Worm (Caenorhabditis elegans) whole organism, L2 larva: Measurements from ENCODE around the gene C36E6.2.

Experiments
- C34F6.9 ChIP-seq: fragments of 150-350 bp; optimal IDR thresholded peaks from 2 replicates; lab custom pipeline; 2014; ENCODE audit warnings: missing biosample characterization, missing genetic modification characterization
- F13H6.1 ChIP-seq: sonication (generic microtip); optimal IDR thresholded peaks from 2 replicates; lab custom pipeline; 2016; ENCODE audit warnings: missing genetic modification characterization, missing compliant biosample characterization
- R02D3.7 ChIP-seq: fragments of 150-350 bp; optimal IDR thresholded peaks from 2 replicates; lab custom pipeline; 2014; ENCODE audit warnings: missing biosample characterization, missing genetic modification characterization
- Y55F3AM.14 ChIP-seq: fragments of 200-800 bp; sonication (Bioruptor generic); optimal IDR thresholded peaks from 2 replicates; lab custom pipeline; 2018; ENCODE audit warnings: mild to moderate bottlenecking, missing genetic modification characterization, missing compliant biosample characterization
- ZK546.5 ChIP-seq: sonication (generic microtip); optimal IDR thresholded peaks from 2 replicates; lab custom pipeline; 2017; ENCODE audit warnings: missing biosample characterization, missing genetic modification characterization
- alr-1 ChIP-seq: fragments of 150-350 bp; optimal IDR thresholded peaks from 2 replicates; lab custom pipeline; 2014; ENCODE audit warnings: missing biosample characterization, missing genetic modification characterization
- ama-1 ChIP-seq: fragments of 150-350 bp; optimal IDR thresholded peaks from 2 replicates; lab custom pipeline; 2018; ENCODE audit warnings: inconsistent platforms
- blmp-1 ChIP-seq: sonication (generic microtip); optimal IDR thresholded peaks from 2 replicates; lab custom pipeline; 2017; ENCODE audit warnings: missing genetic modification characterization, mild to moderate bottlenecking, missing compliant biosample characterization, antibody characterized with exemption, moderate library complexity; ENCODE audit not compliant: insufficient read depth
- ceh-16 ChIP-seq: fragments of 150-350 bp; optimal IDR thresholded peaks from 2 replicates; lab custom pipeline; 2014; ENCODE audit warnings: missing biosample characterization, missing genetic modification characterization
- crh-2 ChIP-seq: sonication (generic microtip); optimal IDR thresholded peaks from 2 replicates; lab custom pipeline; 2017; ENCODE audit warnings: missing biosample characterization, missing genetic modification characterization
- dmd-4 ChIP-seq: sonication (generic microtip); optimal IDR thresholded peaks from 2 replicates; lab custom pipeline; 2017; ENCODE audit warnings: missing biosample characterization, missing genetic modification characterization
- egl-27 ChIP-seq: sonication (generic microtip); optimal IDR thresholded peaks from 3 replicates; lab custom pipeline; 2017; ENCODE audit warnings: missing biosample characterization, missing genetic modification reagents, missing genetic modification characterization
- elt-3 ChIP-seq: sonication (generic microtip); optimal IDR thresholded peaks from 2 replicates; lab custom pipeline; 2017; ENCODE audit warnings: missing biosample characterization, missing genetic modification characterization
- fos-1 ChIP-seq: fragments of 150-350 bp; optimal IDR thresholded peaks from 2 replicates; lab custom pipeline; 2014; ENCODE audit warnings: missing biosample characterization, missing genetic modification characterization
- gmeb-1 ChIP-seq: fragments of 150-350 bp; optimal IDR thresholded peaks from 2 replicates; lab custom pipeline; 2014; ENCODE audit warnings: missing biosample characterization, missing genetic modification characterization
- lin-11 ChIP-seq: fragments of 150-350 bp; sonication (generic microtip); optimal IDR thresholded peaks from 2 replicates; lab custom pipeline; 2014; ENCODE audit warnings: missing biosample characterization, missing genetic modification characterization, inconsistent platforms, mixed read lengths
- lsy-2 ChIP-seq, 2 experiments: fragments of 150-350 bp in 1 of 2; sonication (generic microtip) in 1 of 2; optimal IDR thresholded peaks; 2 replicates each; lab custom pipeline; 2014 to 2017; ENCODE audit warnings: missing biosample characterization in 2 of 2, missing genetic modification characterization in 2 of 2
- mbf-1 ChIP-seq: sonication (generic microtip); optimal IDR thresholded peaks from 2 replicates; lab custom pipeline; 2017; ENCODE audit warnings: missing biosample characterization, missing genetic modification characterization
- mdl-1 ChIP-seq, 2 experiments: fragments of 150-350 bp in 1 of 2; sonication (generic microtip) in 1 of 2; optimal IDR thresholded peaks; 2 replicates each; lab custom pipeline; 2017; ENCODE audit warnings: missing biosample characterization in 2 of 2, missing genetic modification characterization in 2 of 2
- nhr-11 ChIP-seq: fragments of 150-350 bp; optimal IDR thresholded peaks from 2 replicates; lab custom pipeline; 2014; ENCODE audit warnings: missing biosample characterization, missing genetic modification characterization
- nhr-129 ChIP-seq: fragments of 150-350 bp; optimal IDR thresholded peaks from 2 replicates; lab custom pipeline; 2014; ENCODE audit warnings: missing biosample characterization, missing genetic modification characterization
- nhr-21 ChIP-seq: fragments of 150-350 bp; optimal IDR thresholded peaks from 2 replicates; lab custom pipeline; 2014; ENCODE audit warnings: missing biosample characterization, missing genetic modification characterization
- nhr-25 ChIP-seq: fragments of 150-350 bp; sonication (generic microtip); optimal IDR thresholded peaks from 3 replicates; lab custom pipeline; 2014; ENCODE audit warnings: missing biosample characterization, missing genetic modification characterization
- nhr-6 ChIP-seq: fragments of 150-350 bp; optimal IDR thresholded peaks from 2 replicates; lab custom pipeline; 2014; ENCODE audit warnings: missing biosample characterization, missing genetic modification characterization
- peb-1 ChIP-seq: fragments of 150-350 bp; optimal IDR thresholded peaks from 2 replicates; lab custom pipeline; 2014; ENCODE audit warnings: missing biosample characterization, missing genetic modification characterization
- sem-4 ChIP-seq: fragments of 150-350 bp; optimal IDR thresholded peaks from 2 replicates; lab custom pipeline; 2014; ENCODE audit warnings: missing biosample characterization, missing genetic modification reagents, missing genetic modification characterization
- skn-1 ChIP-seq: sonication (generic microtip); optimal IDR thresholded peaks from 2 replicates; lab custom pipeline; 2017; ENCODE audit warnings: missing biosample characterization, missing genetic modification characterization
- sma-3 ChIP-seq: sonication (generic microtip); optimal IDR thresholded peaks from 2 replicates; lab custom pipeline; 2016; ENCODE audit warnings: missing genetic modification reagents, missing genetic modification characterization, missing compliant biosample characterization
- sma-9 ChIP-seq, 2 experiments: fragments of 150-350 bp in 1 of 2; sonication (generic microtip) in 1 of 2; optimal IDR thresholded peaks; 2 replicates each; lab custom pipeline; 2014 to 2016; ENCODE audit warnings: missing genetic modification characterization in 2 of 2, mild to moderate bottlenecking in 1 of 2, missing biosample characterization in 1 of 2, missing compliant biosample characterization in 1 of 2, missing genetic modification reagents in 1 of 2, moderate library complexity in 1 of 2
- snpc-4 ChIP-seq: fragments of 150-350 bp; optimal IDR thresholded peaks from 2 replicates; lab custom pipeline; 2014; ENCODE audit warnings: missing biosample characterization, missing genetic modification characterization
- unc-39 ChIP-seq: fragments of 150-350 bp; optimal IDR thresholded peaks from 2 replicates; lab custom pipeline; 2014; ENCODE audit warnings: missing biosample characterization, missing genetic modification characterization
- unc-55 ChIP-seq: fragments of 150-350 bp; sonication (generic microtip); optimal IDR thresholded peaks from 3 replicates; lab custom pipeline; 2014; ENCODE audit warnings: missing biosample characterization, missing genetic modification reagents, missing genetic modification characterization
- unc-62 ChIP-seq: fragments of 150-350 bp; optimal IDR thresholded peaks from 2 replicates; lab custom pipeline; 2014; ENCODE audit warnings: missing biosample characterization, missing genetic modification reagents, missing genetic modification characterization
- zag-1 ChIP-seq: fragments of 150-350 bp; optimal IDR thresholded peaks from 2 replicates; lab custom pipeline; 2014; ENCODE audit warnings: missing biosample characterization, missing genetic modification characterization
- ztf-1 ChIP-seq: fragments of 200-800 bp; sonication (Bioruptor generic); conservative IDR thresholded peaks from 2 replicates; pipeline ENCODE4 v1.3.6; 2022; ENCODE audit warnings: missing genetic modification characterization, missing compliant biosample characterization
- ztf-4 ChIP-seq: fragments of 150-350 bp; optimal IDR thresholded peaks from 2 replicates; lab custom pipeline; 2014; ENCODE audit warnings: missing biosample characterization, missing genetic modification characterization

C36E6.2 gene

DNA sequence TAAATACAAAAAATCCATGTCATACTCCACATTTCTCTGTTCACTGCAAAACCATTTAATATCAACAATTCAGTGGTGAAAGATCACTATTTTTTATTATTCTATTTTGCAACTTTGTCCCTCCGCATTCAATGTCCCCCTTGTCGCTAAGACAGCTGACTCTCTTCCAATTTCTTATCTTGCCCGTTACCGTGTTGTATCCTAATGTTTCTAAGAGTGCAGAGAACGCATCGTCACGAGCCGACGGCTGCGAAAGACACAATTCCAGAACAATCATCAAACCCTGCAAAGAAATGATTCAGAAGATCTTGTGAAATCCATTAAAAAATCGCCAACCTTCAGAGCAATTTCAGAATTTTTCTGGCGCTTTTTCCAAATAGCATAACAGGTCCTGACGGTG, 21.4 kb downstream of the C36E6.2 start:
- TF ChIP-seq ceh-16 (tag; lab: Kevin White, UChicago): no peak
- TF ChIP-seq lsy-2 (tag; optimal IDR thresholded peaks at IDR 0.05; lab: Kevin White, UChicago): peak in 1 of 2 experiments; percentile 35
- no peak for TF ChIP-seq egl-27
- peak; percentile 14 for TF ChIP-seq fos-1 (tag; lab: Kevin White, UChicago)
- no peak for TF ChIP-seq ama-1
- TF ChIP-seq crh-2: peak; percentile 26
- TF ChIP-seq gmeb-1: peak; percentile 1
- no peak for TF ChIP-seq peb-1
- peak; percentile 76 for TF ChIP-seq sma-9 (GFP tag; optimal IDR thresholded peaks at IDR 0.05; lab: Kevin White, UChicago)
- TF ChIP-seq sma-9 (tag; optimal IDR thresholded peaks at IDR 0.05; lab: Kevin White, UChicago): no peak
- TF ChIP-seq nhr-6 (tag; lab: Kevin White, UChicago): no peak
- TF ChIP-seq nhr-129 (tag; lab: Kevin White, UChicago): peak; percentile 63
- no peak for TF ChIP-seq unc-39 (tag; lab: Kevin White, UChicago)
- TF ChIP-seq F13H6.1: peak; percentile 38
- TF ChIP-seq blmp-1 (tag; lab: Kevin White, UChicago): no peak

DNA sequence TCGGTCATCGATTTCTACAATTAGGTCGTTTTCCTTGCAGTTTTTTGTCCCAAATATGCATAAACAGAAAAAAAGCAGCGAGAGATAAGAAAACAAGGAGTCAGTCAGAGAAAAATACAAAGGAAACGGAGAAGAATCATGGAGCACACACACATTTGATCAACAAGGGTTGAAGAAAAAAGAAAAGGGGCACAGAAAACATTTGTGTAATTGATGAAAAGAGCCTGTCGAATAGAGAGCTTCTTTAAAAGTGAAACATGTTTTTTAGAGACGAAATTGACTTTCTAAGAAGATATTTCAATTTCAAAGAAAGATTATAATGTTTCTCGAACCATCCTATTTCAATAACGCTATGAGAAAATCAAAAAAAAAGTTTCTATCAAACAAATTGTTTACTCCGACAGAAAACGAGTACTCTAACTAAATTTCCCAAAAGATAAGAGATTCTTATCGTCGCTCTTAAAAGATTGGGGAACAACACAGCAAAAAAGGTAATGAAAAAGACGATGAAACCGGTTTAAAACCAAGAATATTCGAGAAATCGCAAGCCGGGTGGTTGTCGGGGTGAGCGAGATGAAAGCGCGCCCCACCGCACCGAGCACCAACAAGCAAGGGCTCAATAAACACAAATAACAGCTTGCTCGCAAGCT, 23.2 kb downstream of the C36E6.2 start, which contains the start of gene tps-1:
tps-1 (minus strand) TSS at position 14 of the 650 bp plus-strand sequence.
- peak in 1 of 2 experiments; percentile 2 for TF ChIP-seq lsy-2 (tag; optimal IDR thresholded peaks at IDR 0.05; lab: Kevin White, UChicago)
- TF ChIP-seq gmeb-1: no peak
- TF ChIP-seq unc-55: peak; percentile 3
- TF ChIP-seq nhr-25 (tag; lab: Kevin White, UChicago): peak; percentile 50
- TF ChIP-seq fos-1 (tag; lab: Kevin White, UChicago): peak; percentile 30
- peak; percentile 6 for TF ChIP-seq sma-9 (GFP tag; optimal IDR thresholded peaks at IDR 0.05; lab: Kevin White, UChicago)
- TF ChIP-seq sma-9 (tag; optimal IDR thresholded peaks at IDR 0.05; lab: Kevin White, UChicago): no peak
- TF ChIP-seq C34F6.9: peak; percentile 31
- TF ChIP-seq ztf-1: no peak
- TF ChIP-seq skn-1 (tag; lab: Kevin White, UChicago): no peak
- TF ChIP-seq sma-3 (GFP tag; lab: Kevin White, UChicago): peak; percentile 52
- no peak for TF ChIP-seq blmp-1 (tag; lab: Kevin White, UChicago)

DNA sequence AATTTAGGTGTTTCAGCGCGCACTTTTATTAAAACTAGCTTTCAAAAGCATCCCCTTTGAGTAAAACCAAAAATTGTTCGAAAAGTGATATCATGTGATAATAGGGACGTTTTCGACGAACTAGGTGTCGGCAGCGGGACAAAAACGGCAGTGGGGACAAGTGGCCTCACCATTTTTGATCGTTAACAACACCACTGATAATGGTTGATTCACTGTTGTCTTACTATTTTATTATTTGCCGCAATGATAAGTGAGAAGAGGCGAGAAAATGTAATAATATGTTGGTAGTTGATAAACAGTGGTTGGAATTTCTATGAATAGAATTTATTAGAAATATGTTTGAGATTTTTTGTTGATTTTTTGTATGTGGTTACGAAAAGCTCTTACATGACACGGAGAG, 24.5 kb downstream of the C36E6.2 start:
- no peak for TF ChIP-seq nhr-21 (tag; lab: Kevin White, UChicago)
- TF ChIP-seq Y55F3AM.14 (GFP tag; lab: Kevin White, UChicago): no peak
- no peak for TF ChIP-seq zag-1 (tag; lab: Kevin White, UChicago)
- TF ChIP-seq sem-4 (tag; lab: Kevin White, UChicago): no peak
- peak; percentile 78 for TF ChIP-seq fos-1 (tag; lab: Kevin White, UChicago)
- TF ChIP-seq sma-3 (GFP tag; lab: Kevin White, UChicago): peak; percentile 61
- TF ChIP-seq sma-9 (GFP tag; optimal IDR thresholded peaks at IDR 0.05; lab: Kevin White, UChicago): peak; percentile 70
- no peak for TF ChIP-seq sma-9 (tag; optimal IDR thresholded peaks at IDR 0.05; lab: Kevin White, UChicago)
- TF ChIP-seq snpc-4 (tag; lab: Kevin White, UChicago): no peak
- TF ChIP-seq elt-3 (tag; lab: Kevin White, UChicago): no peak
- no peak for TF ChIP-seq egl-27
- TF ChIP-seq nhr-25 (tag; lab: Kevin White, UChicago): peak; percentile 13

DNA sequence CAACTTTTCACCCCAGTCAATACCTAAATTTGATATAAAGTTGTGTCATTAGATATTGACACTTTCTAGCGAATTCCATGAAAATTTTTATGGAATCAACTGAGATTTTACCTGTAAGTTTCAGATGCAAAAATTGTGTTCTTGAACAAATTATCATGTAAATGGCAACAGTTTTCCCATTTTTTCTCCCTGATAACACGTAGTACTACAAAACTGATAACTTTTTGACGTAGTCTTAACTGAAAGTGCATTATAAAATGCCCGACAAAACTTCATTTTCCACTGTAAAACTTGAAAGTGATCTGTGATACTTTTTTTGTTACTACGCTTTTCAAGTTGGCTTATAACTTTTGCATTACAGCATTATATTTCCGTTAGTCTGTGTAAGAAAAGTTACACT, 27.2 kb downstream of the C36E6.2 start:
- TF ChIP-seq fos-1 (tag; lab: Kevin White, UChicago) (peak; percentile 44), Y55F3AM.14 (GFP tag; lab: Kevin White, UChicago) (no peak), sma-9 (GFP tag; optimal IDR thresholded peaks at IDR 0.05; lab: Kevin White, UChicago) (no peak), sma-9 (tag; optimal IDR thresholded peaks at IDR 0.05; lab: Kevin White, UChicago) (no peak)

DNA sequence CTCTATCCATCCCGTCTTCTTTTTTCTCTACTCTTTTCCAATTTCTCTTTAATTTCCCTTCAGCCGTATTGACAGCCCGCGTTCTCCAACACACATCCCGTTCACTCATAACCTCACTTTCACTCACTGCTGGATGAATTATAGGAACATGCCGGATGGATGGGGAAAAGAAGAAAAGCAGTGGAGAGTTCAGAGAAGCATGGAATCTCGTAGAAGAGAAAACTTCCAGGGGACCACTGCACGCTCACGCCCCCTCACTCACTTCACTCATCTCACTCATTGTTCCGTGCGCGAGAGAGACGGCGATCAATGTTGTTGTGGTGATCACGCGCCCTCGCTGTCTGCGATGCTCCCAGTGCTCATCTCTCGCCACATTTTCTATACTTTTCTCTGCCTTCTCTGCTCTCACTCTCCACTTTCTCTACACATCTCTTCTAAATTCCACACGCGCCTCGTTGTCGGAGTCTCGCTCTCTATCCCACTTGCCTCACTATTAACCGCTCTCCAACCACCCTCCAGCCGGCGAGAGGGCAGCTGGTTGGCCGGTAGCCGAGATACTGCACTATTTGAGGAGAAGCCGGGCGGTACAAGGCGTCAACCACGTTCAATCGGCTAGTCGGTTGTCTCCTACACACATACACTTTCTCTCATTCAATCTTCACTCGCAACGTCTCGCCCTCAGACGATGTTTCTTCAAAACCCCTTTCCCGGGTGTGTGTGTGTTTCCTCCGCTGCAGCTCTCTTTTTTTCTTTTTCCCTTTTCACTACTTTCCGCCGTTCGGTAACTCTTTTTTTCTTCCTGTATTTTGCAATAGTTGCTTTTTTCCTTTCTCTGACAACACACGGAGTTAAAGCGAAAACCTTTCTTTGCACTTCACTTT, 28.5 kb downstream of the C36E6.2 start:
- TF ChIP-seq nhr-11 (tag; lab: Kevin White, UChicago) (no peak), lin-11 (tag; lab: Kevin White, UChicago) (peak; percentile 73), alr-1 (no peak), ama-1 (peak; percentile 44), mdl-1 (tag; optimal IDR thresholded peaks at IDR 0.05; lab: Kevin White, UChicago) (peak; percentile 82 to 95), R02D3.7 (peak; percentile 14), skn-1 (tag; lab: Kevin White, UChicago) (no peak), fos-1 (tag; lab: Kevin White, UChicago) (peak; percentile 53), ztf-4 (tag; lab: Kevin White, UChicago) (peak; percentile 68), sma-9 (GFP tag; optimal IDR thresholded peaks at IDR 0.05; lab: Kevin White, UChicago) (peak; percentile 93), sma-9 (tag; optimal IDR thresholded peaks at IDR 0.05; lab: Kevin White, UChicago) (no peak), unc-55 (peak; percentile 84), nhr-21 (tag; lab: Kevin White, UChicago) (peak; percentile 88), nhr-25 (tag; lab: Kevin White, UChicago) (peak; percentile 83), egl-27 (peak; percentile 86), ZK546.5 (tag; lab: Kevin White, UChicago) (no peak), peb-1 (no peak), F13H6.1 (peak; percentile 98), dmd-4 (tag; lab: Kevin White, UChicago) (no peak), mbf-1 (tag; lab: Kevin White, UChicago) (no peak), unc-62 (GFP tag; lab: Kevin White, UChicago) (peak; percentile 84), lsy-2 (tag; optimal IDR thresholded peaks at IDR 0.05; lab: Kevin White, UChicago) (peak; percentile 69 to 77), gmeb-1 (peak; percentile 54), crh-2 (peak; percentile 65), sma-3 (GFP tag; lab: Kevin White, UChicago) (peak; percentile 87), Y55F3AM.14 (GFP tag; lab: Kevin White, UChicago) (peak; percentile 93)
